Worm (Caenorhabditis elegans) whole organism, L3 larva: ENCODE results near the gene dao-4.

Source experiments
- R02D3.7 ChIP-seq: fragments of 150-350 bp; optimal IDR thresholded peaks from 2 replicates; lab custom pipeline; 2014; ENCODE audit warnings: missing biosample characterization, missing genetic modification characterization
- elt-3 ChIP-seq, 3 experiments: fragments of 150-350 bp in 1 of 3; sonication (generic microtip) in 2 of 3; optimal IDR thresholded peaks; 2 replicates in 2 of 3; 4 replicates in 1 of 3; lab custom pipeline; 2014 to 2017; ENCODE audit warnings: missing biosample characterization in 3 of 3, missing genetic modification characterization in 3 of 3
- lin-39 ChIP-seq: fragments of 150-350 bp; optimal IDR thresholded peaks from 2 replicates; lab custom pipeline; 2018; ENCODE audit warnings: missing biosample characterization, missing genetic modification reagents, missing genetic modification characterization
- skn-1 ChIP-seq: fragments of 150-350 bp; optimal IDR thresholded peaks from 2 replicates; lab custom pipeline; 2014; ENCODE audit warnings: missing biosample characterization, missing genetic modification characterization
- tbx-2 ChIP-seq: sonication (generic microtip); optimal IDR thresholded peaks from 2 replicates; lab custom pipeline; 2016; ENCODE audit warnings: mild to moderate bottlenecking, missing genetic modification characterization, missing compliant biosample characterization

DNA sequence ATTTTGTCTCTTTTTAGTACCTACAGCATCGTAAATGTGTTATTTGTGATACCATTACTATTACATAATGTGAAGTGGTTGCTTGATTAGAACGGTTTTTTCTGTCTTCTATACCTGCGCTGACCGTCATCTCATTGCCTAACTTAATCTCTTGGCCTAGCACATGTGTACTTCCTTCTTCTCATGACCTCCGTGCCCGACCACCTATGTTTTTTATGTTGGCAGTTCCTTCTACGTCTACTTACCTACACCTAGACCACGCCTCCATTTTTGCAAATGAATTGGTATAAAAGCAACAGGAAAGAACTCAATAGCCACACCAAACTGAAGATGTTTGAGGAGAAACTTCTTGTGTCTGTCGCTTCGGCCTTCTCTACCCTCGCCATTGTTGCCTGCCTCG lies 2.2 kb downstream of the dao-4 start, which contains the start of gene col-176:
- no peak for TF ChIP-seq elt-3 (tag; optimal IDR thresholded peaks at IDR 0.05; lab: Kevin White, UChicago)
- TF ChIP-seq R02D3.7: no peak
- no peak for TF ChIP-seq skn-1 (tag; lab: Kevin White, UChicago)
- no peak for TF ChIP-seq lin-39
- TF ChIP-seq tbx-2 (tag; lab: Kevin White, UChicago): no peak
